Fruit fly (Drosophila melanogaster): Measurements from ENCODE around the gene VhaM9.7-a.

Gene VhaM9.7-a

dm6 chr3L:4220679-4221078 lies 41.8 kb upstream of the VhaM9.7-a start (continued):
- TF ChIP-seq CG3407 (GFP tag; optimal IDR thresholded peaks at IDR 0.05): peak; percentile 8
- peak in 1 of 2 experiments; percentile 21 for TF ChIP-seq bsh (GFP tag; optimal IDR thresholded peaks at IDR 0.05)
- TF ChIP-seq Lim3 (GFP tag; IDR thresholded peaks at IDR 0.05): no peak
- no peak for TF ChIP-seq Bgb (GFP tag; IDR thresholded peaks at IDR 0.05; ENCODE audit: partially characterized antibody)
- no peak for TF ChIP-seq crp (GFP tag; optimal IDR thresholded peaks at IDR 0.05)
- TF ChIP-seq lmd (GFP tag; IDR thresholded peaks at IDR 0.05): no peak
- no peak for TF ChIP-seq Hr39 (optimal IDR thresholded peaks at IDR 0.05)
- peak; percentile 26 for TF ChIP-seq CG8359 (GFP tag; optimal IDR thresholded peaks at IDR 0.05; ENCODE audit: borderline replicate concordance)
- TF ChIP-seq CG2199 (GFP tag; IDR thresholded peaks at IDR 0.05): no peak
- TF ChIP-seq CG6813 (GFP tag; optimal IDR thresholded peaks at IDR 0.05): peak; percentile 15
- no peak for TF ChIP-seq Doc2 (GFP tag; IDR thresholded peaks at IDR 0.05)
- TF ChIP-seq CG2875 (GFP tag; optimal IDR thresholded peaks at IDR 0.05): peak; percentile 16
- TF ChIP-seq CG15073 (GFP tag; optimal IDR thresholded peaks at IDR 0.05): no peak
- no peak for TF ChIP-seq CG3163 (GFP tag; optimal IDR thresholded peaks at IDR 0.05)
- TF ChIP-seq CG18011 (GFP tag; optimal IDR thresholded peaks at IDR 0.05): no peak
- no peak for TF ChIP-seq dmrt99B (tag; optimal IDR thresholded peaks at IDR 0.05)
- TF ChIP-seq ftz-f1 (GFP tag; optimal IDR thresholded peaks at IDR 0.05): no peak
- TF ChIP-seq wek (GFP tag; optimal IDR thresholded peaks at IDR 0.05): peak; percentile 28
- peak; percentile 38 for TF ChIP-seq CG1603 (tag; optimal IDR thresholded peaks at IDR 0.05)
- peak; percentile 46 for TF ChIP-seq ATbp (GFP tag; optimal IDR thresholded peaks at IDR 0.05)
- TF ChIP-seq Asciz (GFP tag; optimal IDR thresholded peaks at IDR 0.05): peak; percentile 50
- 0 out of 3 replicates have a peak, but pooled peaks have one; percentile 46 for TF ChIP-seq ci (GFP tag; IDR thresholded peaks at IDR 0.05)
- TF ChIP-seq CG1602 (GFP tag; optimal IDR thresholded peaks at IDR 0.05): no peak
- TF ChIP-seq CG6272 (GFP tag; IDR thresholded peaks at IDR 0.05): no peak
- 0 out of 2 replicates have a peak, but pooled peaks have one; percentile 16 for TF ChIP-seq stc (GFP tag; IDR thresholded peaks at IDR 0.05)
- TF ChIP-seq gce (GFP tag; IDR thresholded peaks at IDR 0.05): no peak
- peak; percentile 37 for TF ChIP-seq Med (GFP tag)
- TF ChIP-seq Sox100B (GFP tag; optimal IDR thresholded peaks at IDR 0.05): peak; percentile 22

- TF ChIP-seq h (optimal IDR thresholded peaks at IDR 0.05): no peak
- TF ChIP-seq CG1792 (GFP tag; optimal IDR thresholded peaks at IDR 0.05): no peak
- TF ChIP-seq Sin3A (optimal IDR thresholded peaks at IDR 0.05): no peak
- peak; percentile 34 for TF ChIP-seq Nf-YC (tag; optimal IDR thresholded peaks at IDR 0.05)
- no peak for TF ChIP-seq chif (GFP tag; optimal IDR thresholded peaks at IDR 0.05)
- no peak for TF ChIP-seq CG6272 (GFP tag; IDR thresholded peaks at IDR 0.05)
- TF ChIP-seq Hey (tag; optimal IDR thresholded peaks at IDR 0.05): peak; percentile 17
- no peak for TF ChIP-seq CG31224 (GFP tag; IDR thresholded peaks at IDR 0.05)
- TF ChIP-seq CG6791 (GFP tag; IDR thresholded peaks at IDR 0.05; ENCODE audit: partially characterized antibody): 0 out of 3 replicates have a peak, but pooled peaks have one; percentile 33
- peak; percentile 54 for TF ChIP-seq Adf1 (GFP tag; IDR thresholded peaks at IDR 0.05)
- no peak for TF ChIP-seq CG17328 (GFP tag; IDR thresholded peaks at IDR 0.05)
- TF ChIP-seq gem (tag; optimal IDR thresholded peaks at IDR 0.05): peak; percentile 18
- no peak for TF ChIP-seq CG7839 (tag; optimal IDR thresholded peaks at IDR 0.05)
- no peak for TF ChIP-seq Atf-2 (GFP tag; optimal IDR thresholded peaks at IDR 0.05)
- TF ChIP-seq scrt (GFP tag; optimal IDR thresholded peaks at IDR 0.05): no peak
- peak; percentile 65; the same call in 1 of the 2 replicates for TF ChIP-seq Awh (GFP tag; IDR thresholded peaks at IDR 0.05)
- no peak for TF ChIP-seq dmrt99B (tag; optimal IDR thresholded peaks at IDR 0.05)
- TF ChIP-seq lab (GFP tag; optimal IDR thresholded peaks at IDR 0.05): peak; percentile 81
- no peak for TF ChIP-seq CG3995 (GFP tag; optimal IDR thresholded peaks at IDR 0.05)
- no peak for TF ChIP-seq CG7372 (GFP tag; IDR thresholded peaks at IDR 0.05)
- peak; percentile 21 for TF ChIP-seq CG15269 (tag; optimal IDR thresholded peaks at IDR 0.05)
- TF ChIP-seq Med (GFP tag): peak; percentile 30
- no peak for TF ChIP-seq zen2 (GFP tag; IDR thresholded peaks at IDR 0.05; ENCODE audit: partially characterized antibody)
- TF ChIP-seq so (GFP tag; IDR thresholded peaks at IDR 0.05): 0 out of 3 replicates have a peak, but pooled peaks have one; percentile 41
- no peak for TF ChIP-seq ash1 (GFP tag; optimal IDR thresholded peaks at IDR 0.05)
- TF ChIP-seq stwl (tag; optimal IDR thresholded peaks at IDR 0.05): no peak
Measured at dm6 chr3L:4221226-4221770, 41.2 kb upstream of the VhaM9.7-a start.
